Worm (Caenorhabditis elegans) whole organism, L1 larva: ENCODE data around the gene Y67D8B.1.

Experiments used
- alr-1 ChIP-seq: fragments of 200-800 bp; sonication (Bioruptor generic); optimal IDR thresholded peaks from 2 replicates; lab custom pipeline; 2018; ENCODE audit warnings: borderline replicate concordance, mild to moderate bottlenecking, missing genetic modification characterization, missing compliant biosample characterization
- aly-2 ChIP-seq: fragments of 150-350 bp; optimal IDR thresholded peaks from 2 replicates; lab custom pipeline; 2014; ENCODE audit warnings: missing biosample characterization, missing genetic modification characterization
- ceh-82 ChIP-seq, 3 experiments: fragments of 150-350 bp in 1 of 3; sonication (generic microtip) in 2 of 3; optimal IDR thresholded peaks; 2 replicates each; lab custom pipeline; 2014 to 2017; ENCODE audit warnings: missing biosample characterization in 3 of 3, missing genetic modification characterization in 3 of 3
- egl-13 ChIP-seq: sonication (generic microtip); optimal IDR thresholded peaks from 2 replicates; lab custom pipeline; 2016; ENCODE audit warnings: missing genotype, missing genetic modification reagents, missing genetic modification characterization, missing compliant biosample characterization
- hlh-4 ChIP-seq: sonication (generic microtip); optimal IDR thresholded peaks from 2 replicates; lab custom pipeline; 2016; ENCODE audit warnings: mild to moderate bottlenecking, missing genetic modification characterization, missing compliant biosample characterization
- lin-14 ChIP-seq: fragments of 200-800 bp; sonication (Bioruptor generic); optimal IDR thresholded peaks from 2 replicates; lab custom pipeline; 2018; ENCODE audit warnings: mild to moderate bottlenecking, missing genetic modification characterization, moderate library complexity, missing compliant biosample characterization
- mdl-1 ChIP-seq, 2 experiments: fragments of 150-350 bp; optimal IDR thresholded peaks; 2 replicates each; lab custom pipeline; 2014 to 2017; ENCODE audit warnings: missing biosample characterization in 2 of 2, missing genetic modification characterization in 2 of 2, inconsistent platforms in 1 of 2
- nhr-11 ChIP-seq: fragments of 150-350 bp; optimal IDR thresholded peaks from 2 replicates; lab custom pipeline; 2014; ENCODE audit warnings: missing biosample characterization, missing genetic modification characterization
- nhr-12 ChIP-seq: sonication (generic microtip); optimal IDR thresholded peaks from 2 replicates; lab custom pipeline; 2017; ENCODE audit warnings: missing biosample characterization, missing genetic modification characterization
- nhr-19 ChIP-seq: fragments of 200-800 bp; sonication (Bioruptor generic); conservative IDR thresholded peaks from 2 replicates; pipeline ENCODE4 v1.3.6; 2022; ENCODE audit warnings: missing genetic modification characterization, missing compliant biosample characterization
- nhr-237 ChIP-seq: fragments of 150-350 bp; optimal IDR thresholded peaks from 2 replicates; lab custom pipeline; 2014; ENCODE audit warnings: missing biosample characterization, missing genetic modification characterization
- snu-23 ChIP-seq: sonication (generic microtip); optimal IDR thresholded peaks from 2 replicates; lab custom pipeline; 2016; ENCODE audit warnings: missing genetic modification characterization, missing compliant biosample characterization
- sox-4 ChIP-seq: sonication (generic microtip); optimal IDR thresholded peaks from 2 replicates; lab custom pipeline; 2016; ENCODE audit warnings: missing genetic modification characterization, missing compliant biosample characterization
- sptf-1 ChIP-seq: fragments of 150-350 bp; optimal IDR thresholded peaks from 2 replicates; lab custom pipeline; 2014; ENCODE audit warnings: missing biosample characterization, missing genetic modification characterization

DNA sequence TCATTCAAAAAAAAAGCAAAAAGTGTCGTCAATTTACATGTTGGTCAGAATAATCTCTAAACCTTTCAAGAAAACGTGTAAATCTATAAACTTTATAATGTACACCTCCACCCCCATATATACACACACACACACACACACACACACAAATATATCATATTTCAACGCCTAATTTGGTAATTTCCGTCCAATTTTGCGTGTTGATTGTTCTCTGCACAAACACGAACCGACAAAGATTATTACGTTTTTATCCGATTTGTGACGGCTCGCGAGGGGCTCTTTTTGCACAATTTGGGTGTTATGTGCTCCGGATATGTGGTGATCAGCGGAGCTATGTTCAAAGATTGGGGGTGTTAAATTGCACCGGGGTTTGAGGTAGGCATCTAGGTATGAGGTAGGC is 10.5 kb upstream of the Y67D8B.1 start:
- TF ChIP-seq nhr-19 (GFP tag; lab: Robert Waterston, UW) (no peak), mdl-1 (tag; optimal IDR thresholded peaks at IDR 0.05; lab: Kevin White, UChicago) (no peak), alr-1 (no peak), snu-23 (GFP tag; lab: Kevin White, UChicago) (no peak), sox-4 (tag; lab: Kevin White, UChicago) (no peak), nhr-12 (tag; lab: Kevin White, UChicago) (no peak), sptf-1 (tag; lab: Kevin White, UChicago) (no peak), egl-13 (tag; lab: Kevin White, UChicago) (no peak), lin-14 (GFP tag; lab: Kevin White, UChicago) (no peak), aly-2 (tag; lab: Kevin White, UChicago) (no peak), hlh-4 (no peak), nhr-237 (tag; lab: Kevin White, UChicago) (no peak), ceh-82 (tag; optimal IDR thresholded peaks at IDR 0.05; lab: Kevin White, UChicago) (no peak), nhr-11 (tag; lab: Kevin White, UChicago) (no peak)
